Fruit fly (Drosophila melanogaster): ENCODE measurements around the gene CG8289.

Gene CG8289

dm6 chrX:17656501-17656900 lies 20.7 kb upstream of the CG8289 start, which contains the start of gene IntS2:
IntS2 (minus strand) TSS chrX:17656818.
- no peak for TF ChIP-seq insv (optimal IDR thresholded peaks at IDR 0.05)
- no peak for TF ChIP-seq ttk (optimal IDR thresholded peaks at IDR 0.05)
- TF ChIP-seq Sin3A (optimal IDR thresholded peaks at IDR 0.05): no peak
- TF ChIP-seq Myc (optimal IDR thresholded peaks at IDR 0.05): no peak
- TF ChIP-seq psq (optimal IDR thresholded peaks at IDR 0.05): no peak
- TF ChIP-seq h (optimal IDR thresholded peaks at IDR 0.05): no peak

- TF ChIP-seq psq (optimal IDR thresholded peaks at IDR 0.05): no peak
- no peak for TF ChIP-seq Sin3A (optimal IDR thresholded peaks at IDR 0.05)
Measured at dm6 chrX:17651998-17652738, 16.3 kb upstream of the CG8289 start, which contains the start of gene RhoGAPp190. RhoGAPp190 (minus strand) TSS chrX:17652562.

dm6 chrX:17651216-17651997 lies 15.6 kb upstream of the CG8289 start:
- TF ChIP-seq insv (optimal IDR thresholded peaks at IDR 0.05) (no peak), h (optimal IDR thresholded peaks at IDR 0.05) (no peak), ttk (optimal IDR thresholded peaks at IDR 0.05) (no peak), psq (optimal IDR thresholded peaks at IDR 0.05) (no peak), Myc (optimal IDR thresholded peaks at IDR 0.05) (no peak), Sin3A (optimal IDR thresholded peaks at IDR 0.05) (no peak)

dm6 chrX:17640837-17641236 lies 5.0 kb upstream of the CG8289 start:
- TF ChIP-seq Sin3A (optimal IDR thresholded peaks at IDR 0.05) (no peak), psq (optimal IDR thresholded peaks at IDR 0.05) (no peak), insv (optimal IDR thresholded peaks at IDR 0.05) (no peak), Myc (optimal IDR thresholded peaks at IDR 0.05) (no peak), ttk (optimal IDR thresholded peaks at IDR 0.05) (no peak), h (optimal IDR thresholded peaks at IDR 0.05) (no peak)

- TF ChIP-seq insv (optimal IDR thresholded peaks at IDR 0.05) (no peak), Sin3A (optimal IDR thresholded peaks at IDR 0.05) (no peak), ttk (optimal IDR thresholded peaks at IDR 0.05) (no peak), h (optimal IDR thresholded peaks at IDR 0.05) (no peak), Myc (optimal IDR thresholded peaks at IDR 0.05) (no peak), psq (optimal IDR thresholded peaks at IDR 0.05) (peak; percentile 37)
Measured at dm6 chrX:17631996-17632612, 3.7 kb downstream of the CG8289 start, which contains the start of the genes corolla and ND-24. corolla (minus strand) TSS chrX:17632047. ND-24 (plus strand) TSS chrX:17632089.

dm6 chrX:17629317-17629716 lies 6.5 kb downstream of the CG8289 start, which contains the start of gene CG8326:
CG8326 (minus strand) TSS chrX:17629492.
- no peak for TF ChIP-seq psq (optimal IDR thresholded peaks at IDR 0.05)

dm6 chrX:17627090-17627992 lies 8.5 kb downstream of the CG8289 start, which contains the start of gene stas:
stas (minus strand) TSS chrX:17627895.
- TF ChIP-seq h (optimal IDR thresholded peaks at IDR 0.05) (no peak), insv (optimal IDR thresholded peaks at IDR 0.05) (no peak), psq (optimal IDR thresholded peaks at IDR 0.05) (no peak), Sin3A (optimal IDR thresholded peaks at IDR 0.05) (no peak), ttk (optimal IDR thresholded peaks at IDR 0.05) (no peak), Myc (optimal IDR thresholded peaks at IDR 0.05) (no peak)

- no peak for TF ChIP-seq h (optimal IDR thresholded peaks at IDR 0.05)
- TF ChIP-seq insv (optimal IDR thresholded peaks at IDR 0.05): no peak
- no peak for TF ChIP-seq psq (optimal IDR thresholded peaks at IDR 0.05)
- TF ChIP-seq Myc (optimal IDR thresholded peaks at IDR 0.05): no peak
- TF ChIP-seq Sin3A (optimal IDR thresholded peaks at IDR 0.05): no peak
- no peak for TF ChIP-seq ttk (optimal IDR thresholded peaks at IDR 0.05)
Measured at dm6 chrX:17625833-17626232, 10.0 kb downstream of the CG8289 start.

dm6 chrX:17624983-17625401 lies 10.9 kb downstream of the CG8289 start:
- no peak for TF ChIP-seq insv (optimal IDR thresholded peaks at IDR 0.05)
- no peak for TF ChIP-seq Myc (optimal IDR thresholded peaks at IDR 0.05)
- no peak for TF ChIP-seq psq (optimal IDR thresholded peaks at IDR 0.05)
- no peak for TF ChIP-seq ttk (optimal IDR thresholded peaks at IDR 0.05)
- TF ChIP-seq h (optimal IDR thresholded peaks at IDR 0.05): no peak
- TF ChIP-seq Sin3A (optimal IDR thresholded peaks at IDR 0.05): no peak

- no peak for TF ChIP-seq Myc (optimal IDR thresholded peaks at IDR 0.05)
- no peak for TF ChIP-seq h (optimal IDR thresholded peaks at IDR 0.05)
- TF ChIP-seq psq (optimal IDR thresholded peaks at IDR 0.05): no peak
- TF ChIP-seq Sin3A (optimal IDR thresholded peaks at IDR 0.05): no peak
- TF ChIP-seq insv (optimal IDR thresholded peaks at IDR 0.05): no peak
- no peak for TF ChIP-seq ttk (optimal IDR thresholded peaks at IDR 0.05)
Measured at dm6 chrX:17624223-17624982, 11.4 kb downstream of the CG8289 start.

dm6 chrX:17622187-17622586 lies 13.7 kb downstream of the CG8289 start:
- no peak for TF ChIP-seq insv (optimal IDR thresholded peaks at IDR 0.05)
- no peak for TF ChIP-seq ttk (optimal IDR thresholded peaks at IDR 0.05)
- TF ChIP-seq Sin3A (optimal IDR thresholded peaks at IDR 0.05): no peak
- TF ChIP-seq Myc (optimal IDR thresholded peaks at IDR 0.05): no peak
- TF ChIP-seq psq (optimal IDR thresholded peaks at IDR 0.05): no peak
- no peak for TF ChIP-seq h (optimal IDR thresholded peaks at IDR 0.05)

All from Kc167 (cell line).